Worm (Caenorhabditis elegans) whole organism, L4 larva: ENCODE measurements around the gene F52D2.12.

ENCODE experiments used
- ceh-44 ChIP-seq: fragments of 200-800 bp; sonication (Bioruptor generic); IDR thresholded peaks from 2 replicates; pipeline ENCODE4 v1.3.6; 2022; ENCODE audit warnings: missing genetic modification reagents, missing genetic modification characterization, missing compliant biosample characterization
- hmg-1.1 ChIP-seq: fragments of 200-800 bp; sonication (Bioruptor generic); IDR thresholded peaks from 2 replicates; pipeline ENCODE4 v1.3.6; 2022; ENCODE audit warnings: missing genetic modification reagents, missing genetic modification characterization, missing compliant biosample characterization
- lin-39 ChIP-seq: fragments of 150-350 bp; optimal IDR thresholded peaks from 2 replicates; lab custom pipeline; 2014; ENCODE audit warnings: missing biosample characterization, missing genetic modification reagents, missing genetic modification characterization
- lsy-2 ChIP-seq, 2 experiments: fragments of 150-350 bp in 1 of 2; sonication (generic microtip) in 1 of 2; optimal IDR thresholded peaks; 2 replicates each; lab custom pipeline; 2014 to 2017; ENCODE audit warnings: missing biosample characterization in 2 of 2, missing genetic modification characterization in 2 of 2
- zag-1 ChIP-seq: fragments of 150-350 bp; optimal IDR thresholded peaks from 2 replicates; lab custom pipeline; 2014; ENCODE audit warnings: missing biosample characterization, missing genetic modification characterization
- ztf-11 ChIP-seq: fragments of 150-350 bp; optimal IDR thresholded peaks from 2 replicates; lab custom pipeline; 2014; ENCODE audit warnings: missing biosample characterization, missing genetic modification characterization

DNA sequence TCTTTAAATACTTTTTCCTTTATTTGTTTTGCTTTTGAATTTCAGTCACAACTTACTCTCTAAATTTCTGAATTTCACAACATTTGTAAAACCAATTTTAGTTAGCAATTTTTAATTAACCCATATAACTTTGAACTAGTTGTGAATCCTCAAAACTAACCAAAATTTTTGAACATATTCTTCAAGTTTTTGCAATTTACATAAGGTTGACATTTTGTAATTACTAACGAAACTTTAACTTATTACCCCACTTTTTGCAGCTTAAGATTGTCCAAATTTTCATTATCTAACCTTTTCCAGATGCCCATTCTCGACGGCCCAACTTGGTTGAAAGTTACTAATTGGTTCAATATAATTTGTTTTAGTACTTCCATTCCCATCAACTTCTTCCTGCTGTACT lies 8.2 kb upstream of the F52D2.12 start, which contains the start of gene str-79:
- TF ChIP-seq ztf-11 (tag; lab: Kevin White, UChicago) (no peak), hmg-1.1 (GFP tag; lab: Robert Waterston, UW) (no peak), zag-1 (no peak), lin-39 (tag; lab: Kevin White, UChicago) (no peak), lsy-2 (tag; optimal IDR thresholded peaks at IDR 0.05; lab: Kevin White, UChicago) (no peak), ceh-44 (GFP tag; lab: Robert Waterston, UW) (no peak)
